Worm (Caenorhabditis elegans): Measurements from ENCODE around the gene C33F10.14.
A peak's percentile ranks its signal among the peaks of the same experiment; 100 is the strongest.

C33F10.14 gene

ce11 chrII:4769096-4769495 lies 28.1 kb upstream of the C33F10.14 start (continued):
- TF ChIP-seq unc-62 (GFP tag; optimal IDR thresholded peaks at IDR 0.05): peak; percentile 96
- TF ChIP-seq atf-7 (tag; optimal IDR thresholded peaks at IDR 0.05): peak; percentile 51
- no peak for TF ChIP-seq hmg-1.2 (GFP tag; IDR thresholded peaks at IDR 0.05)
- TF ChIP-seq dox-1 (GFP tag; IDR thresholded peaks at IDR 0.05): peak; percentile 26; the same call in 1 of the 2 replicates
- TF ChIP-seq C17E4.6 (GFP tag; IDR thresholded peaks at IDR 0.05): no peak
- no peak for TF ChIP-seq zfh-2 (GFP tag; conservative IDR thresholded peaks at IDR 0.05)
- TF ChIP-seq tbp1 (GFP tag; optimal IDR thresholded peaks at IDR 0.05): peak; percentile 34
- no peak for TF ChIP-seq madf-3 (GFP tag; IDR thresholded peaks at IDR 0.05)
- TF ChIP-seq nhr-27 (tag; optimal IDR thresholded peaks at IDR 0.05): no peak
- no peak for TF ChIP-seq T26A5.8 (tag; optimal IDR thresholded peaks at IDR 0.05)
- TF ChIP-seq F23B12.7 (tag; optimal IDR thresholded peaks at IDR 0.05; ENCODE audit: insufficient read depth): no peak
- TF ChIP-seq K11D2.4 (GFP tag; IDR thresholded peaks at IDR 0.05): no peak
- no peak for TF ChIP-seq sdz-38 (tag; optimal IDR thresholded peaks at IDR 0.05)
- TF ChIP-seq mel-28 (tag; optimal IDR thresholded peaks at IDR 0.05; ENCODE audit: borderline replicate concordance): no peak
- no peak for TF ChIP-seq K12H6.12 (tag; optimal IDR thresholded peaks at IDR 0.05)
- no peak for TF ChIP-seq ceh-27 (GFP tag; optimal IDR thresholded peaks at IDR 0.05)
- TF ChIP-seq bed-1 (GFP tag; IDR thresholded peaks at IDR 0.05): no peak
- no peak for TF ChIP-seq lsy-27 (tag; optimal IDR thresholded peaks at IDR 0.05; ENCODE audit: borderline replicate concordance, insufficient read depth)
- TF ChIP-seq die-1 (tag; optimal IDR thresholded peaks at IDR 0.05): no peak
- no peak for TF ChIP-seq hsf-1 (GFP tag; IDR thresholded peaks at IDR 0.05)
- no peak for TF ChIP-seq madf-10 (tag; optimal IDR thresholded peaks at IDR 0.05)
- TF ChIP-seq ekl-4 (GFP tag; IDR thresholded peaks at IDR 0.05): no peak
- peak; percentile 76 for TF ChIP-seq ets-4 (GFP tag; optimal IDR thresholded peaks at IDR 0.05)
- no peak for TF ChIP-seq lsl-1 (GFP tag; optimal IDR thresholded peaks at IDR 0.05)
- no peak for TF ChIP-seq F49E8.2 (tag; optimal IDR thresholded peaks at IDR 0.05; ENCODE audit: insufficient read depth)
- no peak for TF ChIP-seq sptf-2 (GFP tag; optimal IDR thresholded peaks at IDR 0.05)
- no peak for TF ChIP-seq repo-1 (tag; optimal IDR thresholded peaks at IDR 0.05)
- TF ChIP-seq akir-1 (GFP tag; optimal IDR thresholded peaks at IDR 0.05): no peak
- no peak for TF ChIP-seq ztf-28 (GFP tag; IDR thresholded peaks at IDR 0.05)
- no peak for TF ChIP-seq Y79H2A.3 (GFP tag; conservative IDR thresholded peaks at IDR 0.05)
- TF ChIP-seq aptf-2 (GFP tag; conservative IDR thresholded peaks at IDR 0.05): no peak
- no peak for TF ChIP-seq nhr-90 (tag; optimal IDR thresholded peaks at IDR 0.05)
- TF ChIP-seq ama-1 (optimal IDR thresholded peaks at IDR 0.05): no peak
- no peak for TF ChIP-seq ama-1 (GFP tag; optimal IDR thresholded peaks at IDR 0.05)
- no peak for TF ChIP-seq B0019.2 (GFP tag; conservative IDR thresholded peaks at IDR 0.05)
- no peak for TF ChIP-seq ccch-3 (GFP tag; optimal IDR thresholded peaks at IDR 0.05)
- no peak for TF ChIP-seq B0035.1 (tag; optimal IDR thresholded peaks at IDR 0.05)
- peak; percentile 85 for TF ChIP-seq nhr-80 (tag; optimal IDR thresholded peaks at IDR 0.05)

ce11 chrII:4769886-4770285 lies 27.3 kb upstream of the C33F10.14 start:
- TF ChIP-seq C17E4.6 (GFP tag; IDR thresholded peaks at IDR 0.05) (no peak), ztf-28 (GFP tag; IDR thresholded peaks at IDR 0.05) (no peak), ets-4 (GFP tag; optimal IDR thresholded peaks at IDR 0.05) (peak; percentile 65), unc-62 (GFP tag; optimal IDR thresholded peaks at IDR 0.05) (peak; percentile 55), nhr-80 (tag; optimal IDR thresholded peaks at IDR 0.05) (peak; percentile 87), zfh-2 (GFP tag; conservative IDR thresholded peaks at IDR 0.05) (no peak), dox-1 (GFP tag; IDR thresholded peaks at IDR 0.05) (peak; percentile 70), bed-2 (GFP tag; IDR thresholded peaks at IDR 0.05) (no peak), F37B4.10 (GFP tag; IDR thresholded peaks at IDR 0.05) (no peak), B0019.2 (GFP tag; conservative IDR thresholded peaks at IDR 0.05) (no peak), ztf-22 (GFP tag; optimal IDR thresholded peaks at IDR 0.05) (peak; percentile 5), let-607 (tag; optimal IDR thresholded peaks at IDR 0.05) (no peak)

Measured in whole organism, young adult.